Fruit fly (Drosophila melanogaster) whole organism, embryonic: ENCODE data around the gene Spec2.

ENCODE experiments used
- Atf3 ChIP-seq: fragments of 200-800 bp; sonication (Bioruptor generic); optimal IDR thresholded peaks from 3 replicates; lab custom pipeline; 2016; ENCODE audit warnings: missing biosample characterization, missing genetic modification characterization
- C15 ChIP-seq: fragments of 200-800 bp; sonication (Bioruptor generic); IDR thresholded peaks from 3 replicates; pipeline ENCODE4 v1.3.6; 2022; ENCODE audit warnings: missing biosample characterization, missing genetic modification characterization
- CG10654 ChIP-seq: fragments of 200-800 bp; sonication (Bioruptor generic); optimal IDR thresholded peaks from 2 replicates; lab custom pipeline; 2016; ENCODE audit warnings: missing biosample characterization, missing genetic modification characterization
- CG14965 ChIP-seq: fragments of 200-800 bp; sonication (Bioruptor generic); optimal IDR thresholded peaks from 2 replicates; lab custom pipeline; 2016; ENCODE audit warnings: missing biosample characterization, missing genetic modification characterization, borderline replicate concordance
- CG15479 ChIP-seq: fragments of 200-800 bp; sonication (Bioruptor generic); optimal IDR thresholded peaks from 3 replicates; lab custom pipeline; 2019; ENCODE audit warnings: missing biosample characterization, mild to moderate bottlenecking, missing genetic modification characterization, moderate library complexity
- CG15514 ChIP-seq: fragments of 200-800 bp; sonication (Bioruptor generic); optimal IDR thresholded peaks from 3 replicates; lab custom pipeline; 2017; ENCODE audit warnings: missing biosample characterization, missing genetic modification characterization, mild to moderate bottlenecking, moderate library complexity, missing genetic modification reagents
- CG1602 ChIP-seq: fragments of 200-800 bp; sonication (Bioruptor generic); optimal IDR thresholded peaks from 3 replicates; lab custom pipeline; 2016; ENCODE audit warnings: missing biosample characterization, missing genetic modification characterization
- CG17361 ChIP-seq: fragments of 200-800 bp; sonication (Bioruptor generic); IDR thresholded peaks from 3 replicates; pipeline ENCODE4 v1.3.6; 2022; ENCODE audit warnings: missing biosample characterization, missing genetic modification characterization
- CG17912 ChIP-seq: fragments of 200-800 bp; sonication (Bioruptor generic); optimal IDR thresholded peaks from 2 replicates; lab custom pipeline; 2018; ENCODE audit warnings: missing biosample characterization, mild to moderate bottlenecking, missing genetic modification characterization
- CG2678 ChIP-seq: fragments of 200-800 bp; sonication (Bioruptor generic); optimal IDR thresholded peaks from 3 replicates; lab custom pipeline; 2019; ENCODE audit warnings: missing biosample characterization, mild to moderate bottlenecking, missing genetic modification characterization, moderate library complexity
- CG34224 ChIP-seq: fragments of 200-800 bp; sonication (Bioruptor generic); IDR thresholded peaks from 3 replicates; pipeline ENCODE4 v1.3.6; 2022; ENCODE audit warnings: missing biosample characterization, missing genetic modification characterization; ENCODE audit not compliant: partially characterized antibody
- CG34422 ChIP-seq: fragments of 200-800 bp; sonication (Bioruptor generic); IDR thresholded peaks from 3 replicates; pipeline ENCODE4 v1.3.6; 2022; ENCODE audit warnings: missing biosample characterization, missing genetic modification characterization
- CG4854 ChIP-seq: fragments of 200-800 bp; sonication (Bioruptor generic); optimal IDR thresholded peaks from 2 replicates; lab custom pipeline; 2016; ENCODE audit warnings: missing biosample characterization, missing genetic modification characterization, inconsistent platforms
- CG6254 ChIP-seq: fragments of 200-800 bp; sonication (Bioruptor generic); optimal IDR thresholded peaks from 3 replicates; lab custom pipeline; 2017; ENCODE audit warnings: mild to moderate bottlenecking, missing biosample characterization, missing genetic modification reagents, missing genetic modification characterization
- CG6765 ChIP-seq: fragments of 200-800 bp; sonication (Bioruptor generic); optimal IDR thresholded peaks from 3 replicates; lab custom pipeline; 2017; ENCODE audit warnings: missing biosample characterization, mild to moderate bottlenecking, missing genetic modification characterization
- CG8089 ChIP-seq: fragments of 200-800 bp; sonication (Bioruptor generic); optimal IDR thresholded peaks from 3 replicates; lab custom pipeline; 2016; ENCODE audit warnings: missing biosample characterization, missing genetic modification characterization
- CG8765 ChIP-seq: fragments of 200-800 bp; sonication (Bioruptor generic); IDR thresholded peaks from 2 replicates; pipeline ENCODE4 v1.3.6; 2022; ENCODE audit warnings: missing biosample characterization, missing genetic modification characterization
- CG9437 ChIP-seq: fragments of 200-800 bp; sonication (Bioruptor generic); optimal IDR thresholded peaks from 2 replicates; lab custom pipeline; 2018; ENCODE audit warnings: missing biosample characterization, mild to moderate bottlenecking, missing genetic modification characterization
- CG9797 ChIP-seq: fragments of 200-800 bp; sonication (Bioruptor generic); optimal IDR thresholded peaks from 3 replicates; lab custom pipeline; 2018; ENCODE audit warnings: missing biosample characterization, mild to moderate bottlenecking, missing genetic modification characterization
- CrebB ChIP-seq: fragments of 200-800 bp; sonication (Bioruptor generic); optimal IDR thresholded peaks from 3 replicates; lab custom pipeline; 2018; ENCODE audit warnings: missing biosample characterization, mild to moderate bottlenecking, missing genetic modification characterization
- Dp ChIP-seq: fragments of 200-800 bp; sonication (Bioruptor generic); optimal IDR thresholded peaks from 2 replicates; lab custom pipeline; 2018; ENCODE audit warnings: missing biosample characterization, mild to moderate bottlenecking, missing genetic modification characterization, moderate library complexity
- MESR4 ChIP-seq: fragments of 200-800 bp; sonication (Bioruptor generic); optimal IDR thresholded peaks from 2 replicates; lab custom pipeline; 2018; ENCODE audit warnings: missing biosample characterization, mild to moderate bottlenecking, missing genetic modification characterization, moderate library complexity
- Pdp1 ChIP-seq, 2 experiments: fragments of 200-800 bp; sonication (Bioruptor generic); optimal IDR thresholded peaks; 3 replicates each; lab custom pipeline; 2016; ENCODE audit warnings: missing biosample characterization in 2 of 2, missing genetic modification characterization in 2 of 2, mild to moderate bottlenecking in 1 of 2, moderate library complexity in 1 of 2
- Ptx1 ChIP-seq: fragments of 200-800 bp; sonication (Bioruptor generic); IDR thresholded peaks from 2 replicates; pipeline ENCODE4 v1.3.6; 2022; ENCODE audit warnings: missing biosample characterization, missing genetic modification characterization
- Ravus ChIP-seq: fragments of 200-800 bp; sonication (Bioruptor generic); IDR thresholded peaks from 2 replicates; pipeline ENCODE4 v1.3.6; 2022; ENCODE audit warnings: missing biosample characterization, missing genetic modification characterization
- Rx ChIP-seq: fragments of 200-800 bp; sonication (Bioruptor generic); IDR thresholded peaks from 2 replicates; pipeline ENCODE4 v1.3.6; 2022; ENCODE audit warnings: missing biosample characterization, missing genetic modification characterization
- Xrp1 ChIP-seq: fragments of 200-800 bp; sonication (Bioruptor generic); IDR thresholded peaks from 2 replicates; pipeline ENCODE4 v1.3.6; 2022; ENCODE audit warnings: missing biosample characterization, missing genetic modification characterization
- ab ChIP-seq: fragments of 200-800 bp; sonication (Bioruptor generic); optimal IDR thresholded peaks from 2 replicates; lab custom pipeline; 2016; ENCODE audit warnings: missing biosample characterization, missing genetic modification characterization
- en ChIP-seq: fragments of 200-800 bp; sonication (Bioruptor generic); optimal IDR thresholded peaks from 2 replicates; lab custom pipeline; 2016; ENCODE audit warnings: missing biosample characterization, missing genetic modification characterization
- eyg ChIP-seq: fragments of 200-800 bp; sonication (Bioruptor generic); optimal IDR thresholded peaks from 3 replicates; lab custom pipeline; 2016; ENCODE audit warnings: missing biosample characterization, missing genetic modification characterization
- fd64A ChIP-seq: fragments of 200-800 bp; sonication (Bioruptor generic); optimal IDR thresholded peaks from 3 replicates; lab custom pipeline; 2018; ENCODE audit warnings: missing biosample characterization, mild to moderate bottlenecking, missing genetic modification characterization
- gt ChIP-seq: fragments of 200-800 bp; sonication (Bioruptor generic); IDR thresholded peaks from 2 replicates; pipeline ENCODE4 v1.3.6; 2022; ENCODE audit warnings: missing biosample characterization, missing genetic modification characterization
- hb ChIP-seq: fragments of 200-800 bp; sonication (Bioruptor generic); IDR thresholded peaks from 3 replicates; pipeline ENCODE4 v1.3.6; 2022; ENCODE audit warnings: missing biosample characterization, missing genetic modification characterization; ENCODE audit not compliant: partially characterized antibody
- hkb ChIP-seq, 2 experiments: fragments of 200-800 bp in 1 of 2; fragments of >200 bp in 1 of 2; sonication (Bioruptor generic) in 1 of 2; IDR thresholded peaks in 1 of 2; optimal IDR thresholded peaks in 1 of 2; 2 replicates each; pipeline versions ENCODE4 v1.3.6 to Lab custom; 2017 to 2022; ENCODE audit warnings: missing biosample characterization in 1 of 2, missing genetic modification characterization in 1 of 2
- ken ChIP-seq: fragments of 200-800 bp; sonication (Bioruptor generic); IDR thresholded peaks from 3 replicates; pipeline ENCODE4 v1.3.6; 2022; ENCODE audit warnings: missing biosample characterization, missing genetic modification characterization
- klu ChIP-seq: fragments of 200-800 bp; sonication (Bioruptor generic); IDR thresholded peaks from 2 replicates; pipeline ENCODE4 v1.3.6; 2022; ENCODE audit warnings: missing biosample characterization, missing genetic modification characterization
- mam ChIP-seq: fragments of 200-800 bp; sonication (Bioruptor generic); optimal IDR thresholded peaks from 3 replicates; lab custom pipeline; 2016; ENCODE audit warnings: missing biosample characterization, missing genetic modification characterization
- nerfin-1 ChIP-seq: fragments of 200-800 bp; sonication (Bioruptor generic); optimal IDR thresholded peaks from 3 replicates; lab custom pipeline; 2019; ENCODE audit warnings: missing biosample characterization, mild to moderate bottlenecking, missing genetic modification characterization, moderate library complexity
- otp ChIP-seq: fragments of 200-800 bp; sonication (Bioruptor generic); IDR thresholded peaks from 3 replicates; pipeline ENCODE4, ENCODE4 v1.3.6; 2022; ENCODE audit warnings: missing biosample characterization, missing genetic modification characterization
- pita ChIP-seq: fragments of 200-800 bp; sonication (Bioruptor generic); optimal IDR thresholded peaks from 2 replicates; lab custom pipeline; 2017; ENCODE audit warnings: missing biosample characterization, mild to moderate bottlenecking, missing genetic modification characterization
- pros ChIP-seq: fragments of 200-800 bp; sonication (Bioruptor generic); optimal IDR thresholded peaks from 3 replicates; lab custom pipeline; 2019; ENCODE audit warnings: missing biosample characterization, mild to moderate bottlenecking, missing genetic modification characterization, moderate library complexity
- sens ChIP-seq: fragments of 200-800 bp; sonication (Bioruptor generic); peaks from one replicate; lab custom pipeline; 2016; ENCODE audit warnings: missing biosample characterization, missing genetic modification characterization
- sisA ChIP-seq: fragments of 200-800 bp; sonication (Bioruptor generic); IDR thresholded peaks from 2 replicates; pipeline ENCODE4 v1.3.6; 2022; ENCODE audit warnings: missing biosample characterization, missing genetic modification characterization
- sug ChIP-seq: fragments of 200-800 bp; optimal IDR thresholded peaks from 2 replicates; lab custom pipeline; 2019; ENCODE audit warnings: missing biosample characterization, mild to moderate bottlenecking, missing genetic modification characterization, moderate library complexity
- toy ChIP-seq: fragments of 200-800 bp; sonication (Bioruptor generic); IDR thresholded peaks from 2 replicates; pipeline ENCODE4 v1.3.6; 2022; ENCODE audit warnings: missing biosample characterization, missing genetic modification characterization
- tx ChIP-seq: fragments of 200-800 bp; sonication (Bioruptor generic); optimal IDR thresholded peaks from 2 replicates; lab custom pipeline; 2016; ENCODE audit warnings: missing biosample characterization, missing genetic modification characterization
- unc-4 ChIP-seq: fragments of 200-800 bp; sonication (Bioruptor generic); IDR thresholded peaks from 2 replicates; pipeline ENCODE4 v1.3.6; 2022; ENCODE audit warnings: missing biosample characterization, missing genetic modification characterization; ENCODE audit not compliant: partially characterized antibody
- wdn ChIP-seq: fragments of 200-800 bp; sonication (Bioruptor generic); IDR thresholded peaks from 2 replicates; pipeline ENCODE4 v1.3.6; 2022; ENCODE audit warnings: missing biosample characterization, missing genetic modification characterization

Gene Spec2

DNA sequence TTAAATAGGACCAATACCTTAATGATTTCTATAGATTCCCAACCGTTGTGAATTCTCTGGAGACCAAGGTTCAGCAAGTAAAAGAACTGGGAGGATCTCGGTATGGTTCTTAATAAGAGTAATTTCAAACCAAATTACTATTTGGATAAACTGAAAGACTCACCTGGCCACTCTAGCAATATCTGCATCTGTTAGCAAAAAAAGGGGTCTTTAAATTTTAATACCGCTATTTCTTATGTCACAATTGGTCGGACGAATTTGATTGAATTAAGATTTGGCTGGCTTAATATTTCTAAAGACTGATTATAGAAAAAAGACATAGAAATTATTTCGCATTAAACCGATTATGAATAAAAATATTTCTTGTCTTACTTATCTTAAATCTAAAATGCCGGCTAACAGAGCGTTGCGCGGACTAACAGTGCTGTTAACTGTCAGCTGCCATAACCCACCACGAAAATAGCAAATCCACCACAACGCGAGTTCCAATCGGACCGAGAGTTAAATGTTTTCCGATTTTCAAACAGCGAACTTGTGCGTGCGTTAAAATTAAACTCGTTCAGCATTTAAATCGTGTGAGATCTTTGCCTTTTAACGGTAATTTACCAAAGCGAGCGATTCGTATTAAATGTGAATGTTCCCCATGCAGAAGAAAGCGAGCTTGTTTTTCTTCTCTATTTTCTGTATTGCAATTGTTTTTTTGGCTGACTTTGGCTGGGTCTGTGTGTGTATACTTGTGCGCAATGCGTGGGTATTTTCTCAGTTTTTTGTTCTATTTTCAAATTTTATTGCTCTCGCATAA lies 53.1 kb downstream of the Spec2 start, which contains the start of gene CRMP (continued):
- TF ChIP-seq fd64A (GFP tag; lab: Kevin White, UChicago): no peak
- TF ChIP-seq MESR4 (GFP tag; lab: Kevin White, UChicago): peak; percentile 66
- no peak for TF ChIP-seq wdn (GFP tag; lab: Robert Waterston, UW)
- no peak for TF ChIP-seq klu
- TF ChIP-seq C15: no peak
- TF ChIP-seq tx (GFP tag; lab: Kevin White, UChicago): no peak
- TF ChIP-seq otp (GFP tag; lab: Robert Waterston, UW): no peak
- no peak for TF ChIP-seq CG8765 (GFP tag; lab: Robert Waterston, UW)
- no peak for TF ChIP-seq CG10654 (GFP tag; lab: Kevin White, UChicago)
- no peak for TF ChIP-seq ab (GFP tag; lab: Kevin White, UChicago)
- no peak for TF ChIP-seq sisA
- TF ChIP-seq CG15514 (GFP tag; lab: Kevin White, UChicago): peak; percentile 29
- TF ChIP-seq CG6765 (GFP tag; lab: Kevin White, UChicago): peak; percentile 40
- peak; percentile 38 for TF ChIP-seq CG15479 (GFP tag; lab: Kevin White, UChicago)
- no peak for TF ChIP-seq hb (GFP tag; lab: Robert Waterston, UW)
- no peak for TF ChIP-seq CG34422
- no peak for TF ChIP-seq CG1602 (GFP tag; lab: Kevin White, UChicago)
- TF ChIP-seq CG2678 (tag; lab: Kevin White, UChicago): no peak
- TF ChIP-seq mam (GFP tag; lab: Kevin White, UChicago): no peak
- TF ChIP-seq ken (GFP tag; lab: Robert Waterston, UW): no peak
- TF ChIP-seq CrebB (tag; lab: Kevin White, UChicago): no peak
- TF ChIP-seq Dp (GFP tag; lab: Kevin White, UChicago): peak; percentile 15
- peak; percentile 70 for TF ChIP-seq nerfin-1 (tag; lab: Kevin White, UChicago)
- no peak for TF ChIP-seq Ravus (GFP tag; lab: Robert Waterston, UW)
- no peak for TF ChIP-seq sug (tag; lab: Kevin White, UChicago)
- no peak for TF ChIP-seq gt (GFP tag; lab: Robert Waterston, UW)
- TF ChIP-seq Pdp1 (GFP tag; optimal IDR thresholded peaks at IDR 0.05; lab: Kevin White, UChicago): peak in 1 of 2 experiments; percentile 61
- no peak for TF ChIP-seq CG4854
- no peak for TF ChIP-seq pros (GFP tag; lab: Kevin White, UChicago)
- TF ChIP-seq sens: peak; percentile 7
- TF ChIP-seq CG9437 (GFP tag; lab: Kevin White, UChicago): no peak
- no peak for TF ChIP-seq Xrp1 (GFP tag; lab: Robert Waterston, UW)
- peak; percentile 34 for TF ChIP-seq CG9797 (GFP tag; lab: Kevin White, UChicago)
- TF ChIP-seq Rx (GFP tag; lab: Robert Waterston, UW): no peak
- no peak for TF ChIP-seq pita (GFP tag; lab: Kevin White, UChicago)
- no peak for TF ChIP-seq Ptx1 (GFP tag; lab: Robert Waterston, UW)
- TF ChIP-seq toy: no peak
- no peak for TF ChIP-seq CG6254 (GFP tag; lab: Kevin White, UChicago)
- TF ChIP-seq CG17361 (GFP tag; lab: Robert Waterston, UW): no peak
- no peak for TF ChIP-seq hkb (optimal IDR thresholded peaks at IDR 0.05; lab: Kevin White, UChicago)
- no peak for TF ChIP-seq hkb (GFP tag; IDR thresholded peaks at IDR 0.05; lab: Robert Waterston, UW)
- TF ChIP-seq Atf3 (GFP tag; lab: Kevin White, UChicago): no peak
- TF ChIP-seq CG8089 (GFP tag; lab: Kevin White, UChicago): no peak
- TF ChIP-seq unc-4 (GFP tag; lab: Robert Waterston, UW): no peak; the same call in 1 of the 2 replicates
- no peak for TF ChIP-seq CG17912 (GFP tag; lab: Kevin White, UChicago)
- no peak for TF ChIP-seq en
- TF ChIP-seq CG14965 (GFP tag; lab: Kevin White, UChicago): no peak
- TF ChIP-seq eyg (GFP tag; lab: Kevin White, UChicago): no peak
- peak; percentile 70 for TF ChIP-seq CG34224 (GFP tag; lab: Robert Waterston, UW)
